Fruit fly (Drosophila melanogaster) whole organism, wandering third instar larva: ENCODE data around the gene CG8326.

Experiments used
- Abd-B ChIP-seq: fragments of >200 bp; optimal IDR thresholded peaks from 2 replicates; lab custom pipeline; 2017; ENCODE audit warnings: missing biosample characterization, missing genetic modification characterization
- CG32264 ChIP-seq: fragments of 200-800 bp; sonication (Bioruptor generic); optimal IDR thresholded peaks from 2 replicates; lab custom pipeline; 2016; ENCODE audit warnings: missing biosample characterization, missing genetic modification characterization
- CG9705 ChIP-seq: fragments of 200-800 bp; sonication (Bioruptor generic); optimal IDR thresholded peaks from 2 replicates; lab custom pipeline; 2018; ENCODE audit warnings: missing biosample characterization, mild to moderate bottlenecking, missing genetic modification characterization
- CrebA ChIP-seq: fragments of 200-800 bp; sonication (Bioruptor generic); optimal IDR thresholded peaks from 2 replicates; lab custom pipeline; 2016; ENCODE audit warnings: missing biosample characterization, mild to moderate bottlenecking, missing genetic modification characterization, borderline replicate concordance
- Dfd ChIP-seq: fragments of >200 bp; optimal IDR thresholded peaks from 2 replicates; lab custom pipeline; 2017; ENCODE audit warnings: missing biosample characterization, missing genetic modification characterization
- Dif ChIP-seq: fragments of 200-275, 200-300 bp; sonication (Bioruptor generic); optimal IDR thresholded peaks from 2 replicates; lab custom pipeline; 2018; ENCODE audit warnings: missing biosample characterization, missing genetic modification characterization; ENCODE audit not compliant: partially characterized antibody
- GATAd ChIP-seq: sonication (Bioruptor generic); optimal IDR thresholded peaks from 2 replicates; lab custom pipeline; 2016; ENCODE audit warnings: missing biosample characterization, missing genetic modification characterization
- HLH106 ChIP-seq: fragments of 200-800 bp; optimal IDR thresholded peaks from 3 replicates; lab custom pipeline; 2019; ENCODE audit warnings: missing biosample characterization, mild to moderate bottlenecking, missing genetic modification characterization, moderate library complexity
- Hnf4 ChIP-seq: fragments of 200-800 bp; sonication (Bioruptor generic); optimal IDR thresholded peaks from 2 replicates; lab custom pipeline; 2016; ENCODE audit warnings: missing biosample characterization, mild to moderate bottlenecking, missing genetic modification characterization
- Hr78 ChIP-seq: fragments of >200 bp; optimal IDR thresholded peaks from 2 replicates; lab custom pipeline; 2017; ENCODE audit warnings: missing biosample characterization, missing genetic modification characterization
- Hr83 ChIP-seq: fragments of 200-300 bp; sonication (Bioruptor generic); optimal IDR thresholded peaks from 2 replicates; lab custom pipeline; 2016; ENCODE audit warnings: missing biosample characterization, mild to moderate bottlenecking, missing genetic modification characterization, moderate library complexity; ENCODE audit not compliant: poor library complexity, severe bottlenecking
- Jra ChIP-seq: sonication (Bioruptor generic); optimal IDR thresholded peaks from 2 replicates; lab custom pipeline; 2016; ENCODE audit warnings: missing biosample characterization, missing genetic modification characterization
- Mio ChIP-seq: sonication (Bioruptor generic); optimal IDR thresholded peaks from 2 replicates; lab custom pipeline; 2016; ENCODE audit warnings: missing biosample characterization, missing genetic modification characterization
- Myc ChIP-seq: fragments of >200 bp; optimal IDR thresholded peaks from 2 replicates; lab custom pipeline; 2017
- N ChIP-seq: fragments of >200 bp; optimal IDR thresholded peaks from 2 replicates; lab custom pipeline; 2018; ENCODE audit warnings: missing biosample characterization, missing external identifiers, missing genetic modification characterization
- OdsH ChIP-seq: fragments of 200-800 bp; sonication (Bioruptor generic); optimal IDR thresholded peaks from 2 replicates; lab custom pipeline; 2016; ENCODE audit warnings: missing biosample characterization, mild to moderate bottlenecking, missing genetic modification characterization
- Rel ChIP-seq, 2 experiments: fragments of 200-800 bp; sonication (Bioruptor generic) in 1 of 2; optimal IDR thresholded peaks; 2 replicates in 1 of 2; 3 replicates in 1 of 2; lab custom pipeline; 2016 to 2019; ENCODE audit warnings: mild to moderate bottlenecking in 2 of 2, missing biosample characterization in 2 of 2, missing genetic modification characterization in 2 of 2, moderate library complexity in 1 of 2
- Sp1 ChIP-seq: fragments of 200-800 bp; sonication (Bioruptor generic); optimal IDR thresholded peaks from 3 replicates; lab custom pipeline; 2019; ENCODE audit warnings: missing biosample characterization, mild to moderate bottlenecking, missing genetic modification characterization, moderate library complexity
- Vsx2 ChIP-seq: fragments of 200-300, 225-300 bp; sonication (Bioruptor generic); optimal IDR thresholded peaks from 2 replicates; lab custom pipeline; 2018; ENCODE audit warnings: missing biosample characterization, missing genetic modification characterization; ENCODE audit not compliant: partially characterized antibody
- br ChIP-seq: fragments of 200-800 bp; sonication (Bioruptor generic); optimal IDR thresholded peaks from 2 replicates; lab custom pipeline; 2016; ENCODE audit warnings: missing biosample characterization, missing genetic modification characterization
- brk ChIP-seq: fragments of 200-800 bp; sonication (Bioruptor generic); optimal IDR thresholded peaks from 2 replicates; lab custom pipeline; 2016; ENCODE audit warnings: missing biosample characterization, mild to moderate bottlenecking, missing genetic modification characterization
- dl ChIP-seq, 2 experiments: fragments of 175-275, 200-275 bp in 1 of 2; fragments of 200-275 bp in 1 of 2; sonication (Bioruptor generic); optimal IDR thresholded peaks; lab custom pipeline; 2018; ENCODE audit warnings: mild to moderate bottlenecking in 2 of 2, missing biosample characterization in 2 of 2, missing genetic modification characterization in 2 of 2, moderate library complexity in 2 of 2; ENCODE audit not compliant: partially characterized antibody in 2 of 2, insufficient read depth in 1 of 2
- dmrt93B ChIP-seq: fragments of 200-800 bp; sonication (Bioruptor generic); optimal IDR thresholded peaks from 2 replicates; lab custom pipeline; 2018; ENCODE audit warnings: missing biosample characterization, mild to moderate bottlenecking, missing genetic modification characterization
- dsf ChIP-seq: sonication (Bioruptor generic); optimal IDR thresholded peaks from 2 replicates; lab custom pipeline; 2016; ENCODE audit warnings: missing biosample characterization, missing genetic modification characterization, borderline replicate concordance
- ey ChIP-seq: fragments of 200-800 bp; sonication (Bioruptor generic); optimal IDR thresholded peaks from 2 replicates; lab custom pipeline; 2016; ENCODE audit warnings: missing biosample characterization, missing genetic modification characterization
- foxo ChIP-seq, 2 experiments: fragments of 200-800 bp; sonication (Bioruptor generic); optimal IDR thresholded peaks; 2 replicates in 1 of 2; 3 replicates in 1 of 2; lab custom pipeline; 2016 to 2017; ENCODE audit warnings: missing biosample characterization in 2 of 2, missing genetic modification characterization in 2 of 2
- fru ChIP-seq: fragments of 200-800 bp; sonication (Bioruptor generic); optimal IDR thresholded peaks from 3 replicates; lab custom pipeline; 2016; ENCODE audit warnings: missing biosample characterization, mild to moderate bottlenecking, missing genetic modification characterization
- h ChIP-seq: fragments of 200-800 bp; sonication (Bioruptor generic); optimal IDR thresholded peaks from 3 replicates; lab custom pipeline; 2016; ENCODE audit warnings: missing biosample characterization, mild to moderate bottlenecking, missing genetic modification characterization
- jim ChIP-seq: fragments of 175-275, 200-325 bp; sonication (Bioruptor generic); optimal IDR thresholded peaks from 2 replicates; lab custom pipeline; 2016; ENCODE audit warnings: missing biosample characterization, mild to moderate bottlenecking, missing genetic modification characterization
- lola ChIP-seq: fragments of >200 bp; optimal IDR thresholded peaks from 2 replicates; lab custom pipeline; 2017; ENCODE audit warnings: missing biosample characterization, missing genetic modification characterization
- pan ChIP-seq: fragments of >200 bp; optimal IDR thresholded peaks from 2 replicates; lab custom pipeline; 2017
- psq ChIP-seq: fragments of 200-800 bp; sonication (Bioruptor generic); optimal IDR thresholded peaks from 3 replicates; lab custom pipeline; 2017; ENCODE audit warnings: missing biosample characterization, mild to moderate bottlenecking, missing genetic modification characterization, moderate library complexity
- rgr ChIP-seq: fragments of 200-800 bp; sonication (Bioruptor generic); optimal IDR thresholded peaks from 3 replicates; lab custom pipeline; 2016; ENCODE audit warnings: missing biosample characterization, mild to moderate bottlenecking, missing genetic modification characterization
- sage ChIP-seq: fragments of 200-800 bp; sonication (Bioruptor generic); optimal IDR thresholded peaks from 2 replicates; lab custom pipeline; 2016; ENCODE audit warnings: missing biosample characterization, mild to moderate bottlenecking, missing genetic modification characterization
- sv ChIP-seq: fragments of 200-800 bp; sonication (Bioruptor generic); optimal IDR thresholded peaks from 3 replicates; lab custom pipeline; 2016; ENCODE audit warnings: missing biosample characterization, missing genetic modification characterization
- tai ChIP-seq: sonication (Bioruptor generic); optimal IDR thresholded peaks from 2 replicates; lab custom pipeline; 2016; ENCODE audit warnings: missing biosample characterization, missing genetic modification characterization
- usp ChIP-seq: fragments of >200 bp; optimal IDR thresholded peaks from 2 replicates; lab custom pipeline; 2017; ENCODE audit warnings: missing biosample characterization, missing genetic modification characterization
- woc ChIP-seq: sonication (Bioruptor generic); optimal IDR thresholded peaks from 2 replicates; lab custom pipeline; 2016; ENCODE audit warnings: missing biosample characterization, mild to moderate bottlenecking, missing genetic modification characterization

CG8326 gene

DNA sequence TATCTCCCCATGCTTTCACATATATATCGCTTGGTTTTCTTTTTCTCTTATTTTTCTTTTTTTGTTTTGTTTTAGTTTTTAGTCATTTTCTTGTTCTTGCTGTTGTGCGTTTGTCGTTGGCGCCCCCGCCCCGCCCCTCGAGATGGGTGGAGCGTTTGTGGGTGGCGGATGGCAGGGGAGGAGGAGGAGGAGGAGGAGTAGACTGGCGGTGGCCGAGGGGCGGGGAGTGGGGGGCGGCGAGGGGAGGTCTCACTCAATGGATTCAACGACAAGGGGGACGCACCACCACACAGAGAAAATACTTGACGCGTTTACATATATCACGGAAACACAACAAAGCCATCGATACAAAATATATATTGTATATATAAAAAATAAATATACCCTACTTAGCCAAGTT, 11.5 kb upstream of the CG8326 start:
- TF ChIP-seq ey (GFP tag; lab: Kevin White, UChicago), result no peak
- TF ChIP-seq Vsx2 (GFP tag; lab: Kevin White, UChicago), result no peak
- TF ChIP-seq dmrt93B (GFP tag; lab: Kevin White, UChicago), result no peak
- no peak for TF ChIP-seq Dif (GFP tag; lab: Kevin White, UChicago)
- TF ChIP-seq jim (GFP tag; lab: Kevin White, UChicago), result no peak
- TF ChIP-seq Myc, result no peak
- TF ChIP-seq lola (GFP tag; lab: Kevin White, UChicago), result no peak
- TF ChIP-seq rgr (GFP tag; lab: Kevin White, UChicago), result no peak

DNA sequence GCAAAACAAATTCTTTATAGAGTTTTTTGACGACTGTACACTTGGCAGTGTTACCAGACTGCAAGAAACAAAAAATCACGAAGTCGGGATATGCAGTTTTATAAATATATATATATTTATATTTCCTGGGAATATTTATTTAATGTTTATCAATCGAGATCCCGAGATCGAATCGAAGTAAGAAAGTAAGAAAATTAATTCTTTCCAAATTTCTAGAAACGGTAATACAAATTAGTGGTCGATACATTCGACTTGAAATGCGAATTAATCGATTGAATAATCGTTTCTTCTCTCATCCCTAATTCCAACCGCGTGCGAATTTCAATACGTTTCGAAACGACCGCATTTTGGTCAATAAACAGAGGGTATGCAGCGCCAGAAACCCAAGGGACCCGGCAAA, 6.7 kb upstream of the CG8326 start, which contains the start of the genes CG8289 and CG5800:
CG8289 (minus strand) TSS at position 44 of the 400 bp plus-strand sequence.
CG5800 (plus strand) TSS at position 281 of the 400 bp plus-strand sequence.
- TF ChIP-seq HLH106 (peak; percentile 43), psq (GFP tag; lab: Kevin White, UChicago) (no peak), Rel (GFP tag; optimal IDR thresholded peaks at IDR 0.05; lab: Kevin White, UChicago) (no peak), Rel (tag; optimal IDR thresholded peaks at IDR 0.05; lab: Kevin White, UChicago) (peak; percentile 69), foxo (GFP tag; optimal IDR thresholded peaks at IDR 0.05; lab: Kevin White, UChicago) (no peak)

DNA sequence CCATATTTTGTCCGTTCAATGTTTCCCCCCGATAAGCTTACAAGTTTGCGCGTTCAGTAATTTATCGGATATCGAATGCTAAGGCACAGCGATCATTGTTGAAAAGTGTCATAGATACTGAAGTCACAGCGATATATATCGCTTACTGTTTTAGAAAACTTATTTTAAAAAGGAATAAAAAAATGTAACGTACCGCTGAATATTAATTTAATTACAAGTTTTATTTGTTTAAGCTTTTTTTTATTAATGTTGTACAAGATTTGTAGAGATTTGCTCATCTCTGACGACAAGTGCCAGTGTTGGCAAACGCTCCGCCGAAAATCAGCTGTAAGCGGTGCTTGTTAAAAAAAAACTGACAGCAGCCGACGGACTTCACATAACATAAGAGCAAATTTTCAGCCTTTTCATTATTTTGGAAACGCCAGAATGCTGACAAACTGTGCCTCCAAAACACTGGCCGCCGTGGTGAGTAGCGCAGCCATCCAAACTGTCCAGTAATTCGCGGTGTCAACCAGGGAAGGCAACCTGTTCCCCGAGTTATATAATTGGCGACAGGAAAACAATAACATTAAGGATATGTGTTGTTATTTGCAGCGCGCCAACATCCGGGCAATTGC, 2.8 kb upstream of the CG8326 start, which contains the start of the genes corolla and ND-24:
corolla (minus strand) TSS at position 52 of the 617 bp plus-strand sequence.
ND-24 (plus strand) TSS at position 94 of the 617 bp plus-strand sequence.
- TF ChIP-seq Mio (peak; percentile 33), brk (no peak), pan (lab: Kevin White, UChicago) (no peak), usp (GFP tag; lab: Kevin White, UChicago) (no peak), sv (GFP tag; lab: Kevin White, UChicago) (peak; percentile 81), ey (GFP tag; lab: Kevin White, UChicago) (peak; percentile 81), Sp1 (peak; percentile 67), Abd-B (no peak), CG9705 (peak; percentile 28), Myc (peak; percentile 43), GATAd (GFP tag; lab: Kevin White, UChicago) (peak; percentile 70), br (GFP tag; lab: Kevin White, UChicago) (no peak), psq (GFP tag; lab: Kevin White, UChicago) (peak; percentile 72), tai (GFP tag; lab: Kevin White, UChicago) (no peak), N (GFP tag; lab: Kevin White, UChicago) (no peak), h (GFP tag; lab: Kevin White, UChicago) (peak; percentile 87), dl (GFP tag; optimal IDR thresholded peaks at IDR 0.05; lab: Kevin White, UChicago; ENCODE audit: insufficient read depth in 1 of 2, partially characterized antibody in 2 of 2) (no peak), CrebA (GFP tag; lab: Kevin White, UChicago) (no peak), OdsH (peak; percentile 77), Jra (GFP tag; lab: Kevin White, UChicago) (peak; percentile 87), CG32264 (GFP tag; lab: Kevin White, UChicago) (peak; percentile 43), rgr (GFP tag; lab: Kevin White, UChicago) (peak; percentile 85), Hr83 (GFP tag; lab: Kevin White, UChicago) (no peak), Rel (GFP tag; optimal IDR thresholded peaks at IDR 0.05; lab: Kevin White, UChicago) (no peak), Rel (tag; optimal IDR thresholded peaks at IDR 0.05; lab: Kevin White, UChicago) (peak; percentile 53), woc (peak; percentile 89), fru (GFP tag; lab: Kevin White, UChicago) (peak; percentile 83), jim (GFP tag; lab: Kevin White, UChicago) (no peak), dmrt93B (GFP tag; lab: Kevin White, UChicago) (no peak), sage (GFP tag; lab: Kevin White, UChicago) (no peak), Dif (GFP tag; lab: Kevin White, UChicago) (no peak), Hr78 (GFP tag; lab: Kevin White, UChicago) (no peak), foxo (GFP tag; optimal IDR thresholded peaks at IDR 0.05; lab: Kevin White, UChicago) (peak in 1 of 2 experiments; percentile 86), Hnf4 (GFP tag; lab: Kevin White, UChicago) (peak; percentile 92), Vsx2 (GFP tag; lab: Kevin White, UChicago) (no peak), dsf (GFP tag; lab: Kevin White, UChicago) (peak; percentile 74), lola (GFP tag; lab: Kevin White, UChicago) (no peak), Dfd (GFP tag; lab: Kevin White, UChicago) (no peak), HLH106 (peak; percentile 64)
